Worm (Caenorhabditis elegans) whole organism, late embryonic: ENCODE results near the gene srd-38.

Experiments
- C08G9.2 ChIP-seq: sonication (generic microtip); optimal IDR thresholded peaks from 2 replicates; lab custom pipeline; 2016; ENCODE audit warnings: mild to moderate bottlenecking, missing genetic modification characterization, moderate library complexity, missing compliant biosample characterization
- C38D4.7 ChIP-seq: fragments of 200-800 bp; sonication (Bioruptor generic); optimal IDR thresholded peaks from 2 replicates; lab custom pipeline; 2018; ENCODE audit warnings: mild to moderate bottlenecking, missing genetic modification characterization, moderate library complexity, missing compliant biosample characterization
- K09A11.1 ChIP-seq: sonication (generic microtip); optimal IDR thresholded peaks from 2 replicates; lab custom pipeline; 2017; ENCODE audit warnings: antibody characterized with exemption, mild to moderate bottlenecking, missing genetic modification characterization, missing compliant biosample characterization; ENCODE audit not compliant: insufficient read depth
- Y22D7AL.16 ChIP-seq: sonication (generic microtip); optimal IDR thresholded peaks from 2 replicates; lab custom pipeline; 2016; ENCODE audit warnings: missing genetic modification characterization, missing compliant biosample characterization
- ceh-14 ChIP-seq: sonication (generic microtip); optimal IDR thresholded peaks from 2 replicates; lab custom pipeline; 2016; ENCODE audit warnings: missing genotype, missing genetic modification characterization, missing compliant biosample characterization
- ceh-19 ChIP-seq: fragments of 200-800 bp; sonication (Bioruptor generic); optimal IDR thresholded peaks from 2 replicates; lab custom pipeline; 2018; ENCODE audit warnings: mild to moderate bottlenecking, missing genetic modification characterization, missing compliant biosample characterization
- ceh-2 ChIP-seq: sonication (generic microtip); optimal IDR thresholded peaks from 2 replicates; lab custom pipeline; 2016; ENCODE audit warnings: missing genotype, missing genetic modification characterization, missing compliant biosample characterization
- ceh-24 ChIP-seq: sonication (generic microtip); optimal IDR thresholded peaks from 2 replicates; lab custom pipeline; 2016; ENCODE audit warnings: mild to moderate bottlenecking, missing genetic modification characterization, missing compliant biosample characterization
- ceh-31 ChIP-seq: sonication (generic microtip); optimal IDR thresholded peaks from 2 replicates; lab custom pipeline; 2016; ENCODE audit warnings: missing genetic modification characterization, missing compliant biosample characterization
- ceh-34 ChIP-seq: sonication (generic microtip); optimal IDR thresholded peaks from 2 replicates; lab custom pipeline; 2016; ENCODE audit warnings: mild to moderate bottlenecking, missing genetic modification characterization, missing compliant biosample characterization
- ceh-48 ChIP-seq: sonication (generic microtip); optimal IDR thresholded peaks from 2 replicates; lab custom pipeline; 2016; ENCODE audit warnings: missing genetic modification characterization, inconsistent platforms, missing compliant biosample characterization
- dmd-4 ChIP-seq: sonication (generic microtip); optimal IDR thresholded peaks from 2 replicates; lab custom pipeline; 2016; ENCODE audit warnings: borderline replicate concordance, missing genetic modification characterization, missing compliant biosample characterization
- elt-2 ChIP-seq: sonication (generic microtip); optimal IDR thresholded peaks from 2 replicates; lab custom pipeline; 2016; ENCODE audit warnings: missing genetic modification reagents, missing genetic modification characterization, missing compliant biosample characterization
- ets-4 ChIP-seq: sonication (generic microtip); optimal IDR thresholded peaks from 2 replicates; lab custom pipeline; 2016; ENCODE audit warnings: missing genetic modification characterization, missing compliant biosample characterization
- eyg-1 ChIP-seq: sonication (generic microtip); optimal IDR thresholded peaks from 2 replicates; lab custom pipeline; 2016; ENCODE audit warnings: missing genotype, missing genetic modification characterization, missing compliant biosample characterization
- fax-1 ChIP-seq: sonication (generic microtip); optimal IDR thresholded peaks from 2 replicates; lab custom pipeline; 2016; ENCODE audit warnings: missing genotype, missing genetic modification characterization, missing compliant biosample characterization
- fkh-6 ChIP-seq: sonication (generic microtip); optimal IDR thresholded peaks from 2 replicates; lab custom pipeline; 2016; ENCODE audit warnings: missing genetic modification characterization, missing compliant biosample characterization
- hlh-13 ChIP-seq: fragments of 200-800 bp; sonication (Bioruptor generic); optimal IDR thresholded peaks from 2 replicates; lab custom pipeline; 2018; ENCODE audit warnings: mild to moderate bottlenecking, missing genetic modification characterization, missing compliant biosample characterization
- hlh-15 ChIP-seq: sonication (generic microtip); optimal IDR thresholded peaks from 2 replicates; lab custom pipeline; 2016; ENCODE audit warnings: missing genetic modification characterization, missing compliant biosample characterization
- hlh-30 ChIP-seq: sonication (generic microtip); optimal IDR thresholded peaks from 2 replicates; lab custom pipeline; 2017; ENCODE audit warnings: antibody characterized with exemption, missing genetic modification characterization, missing compliant biosample characterization; ENCODE audit not compliant: insufficient read depth
- hlh-6 ChIP-seq: sonication (generic microtip); optimal IDR thresholded peaks from 2 replicates; lab custom pipeline; 2016; ENCODE audit warnings: missing genotype, missing genetic modification characterization, missing compliant biosample characterization
- lin-11 ChIP-seq: fragments of 200-800 bp; sonication (Bioruptor generic); optimal IDR thresholded peaks from 2 replicates; lab custom pipeline; 2018; ENCODE audit warnings: mild to moderate bottlenecking, missing genetic modification characterization, missing compliant biosample characterization
- madf-2 ChIP-seq: sonication (generic microtip); optimal IDR thresholded peaks from 2 replicates; lab custom pipeline; 2017; ENCODE audit warnings: missing genetic modification characterization, missing compliant biosample characterization
- nfya-1 ChIP-seq: sonication (generic microtip); optimal IDR thresholded peaks from 2 replicates; lab custom pipeline; 2017; ENCODE audit warnings: missing genetic modification characterization, mild to moderate bottlenecking, missing compliant biosample characterization, antibody characterized with exemption, moderate library complexity
- nhr-11 ChIP-seq: fragments of 150-350 bp; optimal IDR thresholded peaks from 2 replicates; lab custom pipeline; 2014; ENCODE audit warnings: missing biosample characterization, missing genetic modification characterization
- pag-3 ChIP-seq: sonication (generic microtip); optimal IDR thresholded peaks from 2 replicates; lab custom pipeline; 2016; ENCODE audit warnings: missing compliant biosample characterization, missing genetic modification characterization, borderline replicate concordance
- pha-2 ChIP-seq: sonication (generic microtip); optimal IDR thresholded peaks from 2 replicates; lab custom pipeline; 2017; ENCODE audit warnings: mild to moderate bottlenecking, missing genetic modification characterization, missing compliant biosample characterization
- pros-1 ChIP-seq: fragments of 150-350 bp; optimal IDR thresholded peaks from 2 replicates; lab custom pipeline; 2014; ENCODE audit warnings: missing biosample characterization, missing genetic modification reagents, missing genetic modification characterization
- ref-2 ChIP-seq: sonication (generic microtip); optimal IDR thresholded peaks from 2 replicates; lab custom pipeline; 2016; ENCODE audit warnings: missing genetic modification characterization, missing compliant biosample characterization
- rnt-1 ChIP-seq: sonication (generic microtip); optimal IDR thresholded peaks from 2 replicates; lab custom pipeline; 2016; ENCODE audit warnings: missing genetic modification characterization, missing compliant biosample characterization
- sdc-2 ChIP-seq: sonication (generic microtip); optimal IDR thresholded peaks from 2 replicates; lab custom pipeline; 2016; ENCODE audit warnings: missing genotype, missing genetic modification characterization, missing compliant biosample characterization
- sox-4 ChIP-seq: sonication (generic microtip); optimal IDR thresholded peaks from 2 replicates; lab custom pipeline; 2017; ENCODE audit warnings: mild to moderate bottlenecking, missing genetic modification characterization, inconsistent platforms, missing compliant biosample characterization
- tbx-2 ChIP-seq: sonication (generic microtip); optimal IDR thresholded peaks from 2 replicates; lab custom pipeline; 2016; ENCODE audit warnings: missing genetic modification characterization, missing compliant biosample characterization
- ttx-3 ChIP-seq: sonication (generic microtip); optimal IDR thresholded peaks from 2 replicates; lab custom pipeline; 2016; ENCODE audit warnings: missing genetic modification reagents, missing genetic modification characterization, missing compliant biosample characterization
- unc-42 ChIP-seq: sonication (generic microtip); optimal IDR thresholded peaks from 2 replicates; lab custom pipeline; 2016; ENCODE audit warnings: missing genotype, missing genetic modification characterization, missing compliant biosample characterization

Gene srd-38

DNA sequence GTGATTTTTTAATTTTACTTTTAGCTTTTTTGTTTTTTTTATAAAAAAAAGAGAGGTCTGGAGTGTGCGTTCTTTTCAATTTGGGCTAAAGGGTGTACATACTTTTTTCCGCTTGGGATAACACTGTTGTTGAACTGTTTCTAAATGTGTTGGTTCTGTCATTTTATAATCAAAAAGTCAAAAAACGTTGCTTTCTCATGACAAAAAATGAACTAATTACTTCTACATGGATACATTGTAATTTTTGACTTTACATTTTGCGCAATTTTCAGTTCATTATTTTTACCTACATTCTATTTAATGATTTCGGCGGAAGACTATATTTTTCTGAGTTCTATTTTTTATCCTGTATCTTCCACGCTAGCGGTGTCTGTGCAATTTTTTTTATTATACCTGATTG is at the start of gene srd-38:
Gene srd-38, plus strand, starts transcription at position 301 of the 400 bp plus-strand sequence.
- TF ChIP-seq Y22D7AL.16 = no peak
- no peak for TF ChIP-seq ets-4 (tag; lab: Kevin White, UChicago)
- no peak for TF ChIP-seq C08G9.2
- no peak for TF ChIP-seq C38D4.7 (GFP tag; lab: Kevin White, UChicago)
- TF ChIP-seq dmd-4 (tag; lab: Kevin White, UChicago) = no peak
- no peak for TF ChIP-seq K09A11.1 (tag; lab: Kevin White, UChicago)
- TF ChIP-seq ceh-48 (tag; lab: Kevin White, UChicago) = no peak
- TF ChIP-seq nfya-1 = no peak
- TF ChIP-seq pha-2 (tag; lab: Kevin White, UChicago) = no peak
- TF ChIP-seq fkh-6 (tag; lab: Kevin White, UChicago) = no peak
- TF ChIP-seq ttx-3 (tag; lab: Kevin White, UChicago) = no peak
- TF ChIP-seq ceh-14 (tag; lab: Kevin White, UChicago) = no peak
- no peak for TF ChIP-seq ceh-31
- TF ChIP-seq ceh-34 = no peak
- no peak for TF ChIP-seq ceh-19 (GFP tag; lab: Kevin White, UChicago)
- no peak for TF ChIP-seq ceh-2
- no peak for TF ChIP-seq rnt-1 (tag; lab: Kevin White, UChicago)
- TF ChIP-seq sdc-2 (tag; lab: Kevin White, UChicago) = no peak

DNA sequence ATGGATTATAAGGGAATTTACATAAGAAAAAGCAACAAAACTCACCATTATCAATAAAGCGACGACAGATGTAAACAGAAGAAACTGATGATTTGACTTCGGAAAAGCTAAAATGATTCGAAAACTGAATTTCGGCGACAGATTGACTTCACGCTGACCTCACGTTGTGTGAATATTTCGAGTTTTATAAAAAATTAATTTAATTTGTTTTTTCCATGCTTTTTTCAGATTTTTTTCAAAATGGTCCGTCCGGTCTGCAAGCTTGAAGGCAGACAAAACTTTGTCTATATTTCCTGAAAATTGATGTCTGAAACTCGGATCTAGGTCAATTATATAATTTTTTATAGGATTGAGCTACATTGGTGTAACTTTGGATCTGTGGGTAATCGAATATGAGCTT is 49.4 kb upstream of the srd-38 start, which contains the start of gene K08H2.5:
Gene K08H2.5, minus strand, starts transcription at position 101 of the 400 bp plus-strand sequence.
- TF ChIP-seq eyg-1 (tag; lab: Kevin White, UChicago) = no peak
- TF ChIP-seq ref-2 (tag; lab: Kevin White, UChicago) = no peak
- no peak for TF ChIP-seq sox-4
- no peak for TF ChIP-seq ceh-2
- no peak for TF ChIP-seq hlh-13 (GFP tag; lab: Kevin White, UChicago)
- no peak for TF ChIP-seq lin-11
- TF ChIP-seq nhr-11 (tag; lab: Kevin White, UChicago) = no peak
- TF ChIP-seq hlh-30 = no peak
- no peak for TF ChIP-seq pag-3 (tag; lab: Kevin White, UChicago)
- TF ChIP-seq pros-1 (tag; lab: Kevin White, UChicago) = no peak
- no peak for TF ChIP-seq madf-2 (tag; lab: Kevin White, UChicago)
- no peak for TF ChIP-seq elt-2 (tag; lab: Kevin White, UChicago)
- TF ChIP-seq rnt-1 (tag; lab: Kevin White, UChicago) = no peak
- no peak for TF ChIP-seq fax-1 (tag; lab: Kevin White, UChicago)
- TF ChIP-seq K09A11.1 (tag; lab: Kevin White, UChicago) = no peak
- TF ChIP-seq hlh-6 (tag; lab: Kevin White, UChicago) = no peak
- no peak for TF ChIP-seq hlh-15 (tag; lab: Kevin White, UChicago)
- no peak for TF ChIP-seq ceh-24 (tag; lab: Kevin White, UChicago)

DNA sequence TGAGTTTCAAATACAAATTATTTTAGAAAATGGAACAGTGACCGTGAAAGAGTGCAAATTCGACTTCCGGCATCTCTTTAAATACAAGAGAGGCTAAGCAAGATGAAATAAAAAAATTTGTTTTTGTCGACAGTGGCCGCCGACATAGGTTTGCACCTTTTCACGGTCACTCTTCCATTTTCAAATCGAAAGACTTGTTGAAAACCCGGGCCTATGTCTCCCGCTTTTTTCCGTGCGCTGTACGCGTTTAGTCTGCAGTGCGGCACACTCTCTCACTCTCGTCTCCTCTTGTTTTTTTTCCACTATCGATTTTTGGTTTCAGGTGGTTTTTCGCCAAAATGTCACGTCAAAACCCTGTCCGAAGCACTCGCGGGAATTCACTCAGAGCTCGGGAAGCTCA is 46.5 kb upstream of the srd-38 start, which contains the start of gene hpl-1:
Gene hpl-1, plus strand, starts transcription at position 301 of the 400 bp plus-strand sequence.
- TF ChIP-seq hlh-6 (tag; lab: Kevin White, UChicago) = no peak
- TF ChIP-seq madf-2 (tag; lab: Kevin White, UChicago) = no peak
- no peak for TF ChIP-seq hlh-15 (tag; lab: Kevin White, UChicago)
- TF ChIP-seq C08G9.2 = no peak
- TF ChIP-seq tbx-2 = no peak
- peak; percentile 10 for TF ChIP-seq K09A11.1 (tag; lab: Kevin White, UChicago)

DNA sequence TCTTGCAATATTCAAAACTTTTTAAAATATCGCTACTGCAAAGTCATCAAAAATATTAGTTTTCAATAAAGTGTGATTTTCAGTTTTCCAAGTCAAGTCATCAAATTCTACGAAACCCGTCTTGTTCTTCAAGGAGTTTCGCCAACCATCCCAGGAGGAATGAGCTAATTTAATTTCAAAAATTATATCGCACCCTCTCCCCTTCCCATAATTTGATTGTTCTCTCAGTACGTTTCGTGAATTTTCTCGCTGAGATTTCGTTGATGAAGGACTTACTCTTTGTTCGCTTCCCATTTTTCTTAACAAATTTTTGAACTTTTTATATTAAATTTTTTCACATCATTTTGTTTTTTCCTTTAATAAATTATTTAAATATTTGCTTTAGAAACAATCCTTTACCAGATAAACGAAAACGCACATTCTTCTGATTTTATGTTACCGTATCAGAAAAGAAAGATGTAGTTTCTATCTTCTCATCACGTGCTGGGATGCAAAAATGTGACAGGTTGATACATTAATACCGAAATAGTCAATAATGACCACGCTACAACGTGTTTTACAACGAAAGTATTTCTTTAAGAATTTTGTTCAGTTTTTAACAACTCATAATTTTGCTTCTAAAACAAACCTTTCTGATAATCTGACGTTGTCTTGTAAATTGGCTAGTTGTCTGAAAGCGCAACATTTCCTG is 44.8 kb upstream of the srd-38 start:
- no peak for TF ChIP-seq Y22D7AL.16
- TF ChIP-seq unc-42 = peak; percentile 97
